Worm (Caenorhabditis elegans) whole organism, mixed stage, embryonic: ENCODE data around the gene btb-5.

ENCODE experiments used
- M03D4.4 ChIP-seq: sonication (generic microtip); optimal IDR thresholded peaks from 2 replicates; lab custom pipeline; 2017; ENCODE audit warnings: mild to moderate bottlenecking, missing genetic modification characterization, missing compliant biosample characterization
- bed-3 ChIP-seq: fragments of 200-800 bp; sonication (Bioruptor generic); optimal IDR thresholded peaks from 3 replicates; lab custom pipeline; 2018; ENCODE audit warnings: mild to moderate bottlenecking, missing genetic modification characterization, moderate library complexity, missing compliant biosample characterization
- blmp-1 ChIP-seq: fragments of 150-350 bp; optimal IDR thresholded peaks from 2 replicates; lab custom pipeline; 2014; ENCODE audit warnings: missing biosample characterization, missing genetic modification characterization
- ceh-39 ChIP-seq: fragments of 150-350 bp; optimal IDR thresholded peaks from 2 replicates; lab custom pipeline; 2014; ENCODE audit warnings: missing biosample characterization, missing genetic modification characterization
- ceh-83 ChIP-seq: fragments of 200-800 bp; sonication (Bioruptor generic); optimal IDR thresholded peaks from 2 replicates; lab custom pipeline; 2018; ENCODE audit warnings: mild to moderate bottlenecking, missing genetic modification characterization, missing compliant biosample characterization
- ces-1 ChIP-seq: fragments of 150-350 bp; optimal IDR thresholded peaks from 2 replicates; lab custom pipeline; 2014; ENCODE audit warnings: missing biosample characterization, missing genetic modification reagents, missing genetic modification characterization
- cnd-1 ChIP-seq: fragments of 200-800 bp; sonication (Bioruptor generic); optimal IDR thresholded peaks from 2 replicates; lab custom pipeline; 2018; ENCODE audit warnings: mild to moderate bottlenecking, missing genetic modification characterization, missing compliant biosample characterization
- drap-1 ChIP-seq: fragments of 200-800 bp; sonication (Bioruptor generic); optimal IDR thresholded peaks from 3 replicates; lab custom pipeline; 2018; ENCODE audit warnings: mild to moderate bottlenecking, missing genetic modification characterization, missing compliant biosample characterization
- elt-1 ChIP-seq: sonication (generic microtip); optimal IDR thresholded peaks from 2 replicates; lab custom pipeline; 2017; ENCODE audit warnings: missing genetic modification characterization, mild to moderate bottlenecking, missing compliant biosample characterization, antibody characterized with exemption, moderate library complexity, borderline replicate concordance; ENCODE audit not compliant: insufficient read depth
- elt-3 ChIP-seq: fragments of 150-350 bp; optimal IDR thresholded peaks from 2 replicates; lab custom pipeline; 2014; ENCODE audit warnings: missing biosample characterization, missing genetic modification characterization
- flh-1 ChIP-seq: fragments of 200-800 bp; sonication (Bioruptor generic); optimal IDR thresholded peaks from 2 replicates; lab custom pipeline; 2018; ENCODE audit warnings: mild to moderate bottlenecking, missing genetic modification characterization, moderate library complexity, missing compliant biosample characterization
- ham-2 ChIP-seq: fragments of 200-800 bp; sonication (Bioruptor generic); optimal IDR thresholded peaks from 2 replicates; lab custom pipeline; 2018; ENCODE audit warnings: mild to moderate bottlenecking, missing genetic modification characterization, missing compliant biosample characterization
- hlh-1 ChIP-seq: fragments of 150-350 bp; optimal IDR thresholded peaks from 2 replicates; lab custom pipeline; 2014; ENCODE audit warnings: missing biosample characterization, missing genetic modification reagents, missing genetic modification characterization
- lin-13 ChIP-seq: fragments of 150-350 bp; optimal IDR thresholded peaks from 2 replicates; lab custom pipeline; 2014; ENCODE audit warnings: missing biosample characterization, missing genetic modification characterization
- lin-32 ChIP-seq: fragments of 200-800 bp; sonication (Bioruptor generic); optimal IDR thresholded peaks from 2 replicates; lab custom pipeline; 2018; ENCODE audit warnings: mild to moderate bottlenecking, missing genetic modification characterization, missing compliant biosample characterization
- lsy-2 ChIP-seq: fragments of 150-350 bp; optimal IDR thresholded peaks from 2 replicates; lab custom pipeline; 2014; ENCODE audit warnings: missing biosample characterization, missing genetic modification characterization
- mab-5 ChIP-seq: fragments of 150-350 bp; optimal IDR thresholded peaks from 2 replicates; lab custom pipeline; 2014; ENCODE audit warnings: missing biosample characterization, missing genetic modification characterization
- mep-1 ChIP-seq: fragments of 150-350 bp; optimal IDR thresholded peaks from 2 replicates; lab custom pipeline; 2017; ENCODE audit warnings: missing biosample characterization, missing genetic modification reagents, missing genetic modification characterization, inconsistent platforms
- mls-2 ChIP-seq: sonication (generic microtip); optimal IDR thresholded peaks from 2 replicates; lab custom pipeline; 2016; ENCODE audit warnings: mild to moderate bottlenecking, missing genetic modification characterization, moderate library complexity, missing compliant biosample characterization
- nhr-12 ChIP-seq: fragments of 150-350 bp; optimal IDR thresholded peaks from 2 replicates; lab custom pipeline; 2014; ENCODE audit warnings: missing biosample characterization, missing genetic modification characterization
- nhr-2 ChIP-seq: fragments of 150-350 bp; optimal IDR thresholded peaks from 2 replicates; lab custom pipeline; 2014; ENCODE audit warnings: missing biosample characterization, missing genetic modification characterization
- nhr-237 ChIP-seq: fragments of 150-350 bp; optimal IDR thresholded peaks from 2 replicates; lab custom pipeline; 2014; ENCODE audit warnings: missing biosample characterization, missing genetic modification characterization
- nhr-28 ChIP-seq: fragments of 150-350 bp; optimal IDR thresholded peaks from 2 replicates; lab custom pipeline; 2014; ENCODE audit warnings: missing biosample characterization, missing genetic modification characterization
- nhr-76 ChIP-seq: sonication (generic microtip); optimal IDR thresholded peaks from 2 replicates; lab custom pipeline; 2017; ENCODE audit warnings: missing biosample characterization, missing genetic modification characterization
- pha-4 ChIP-seq: fragments of 150-350 bp; optimal IDR thresholded peaks from 2 replicates; lab custom pipeline; 2018; ENCODE audit warnings: missing biosample characterization, missing genetic modification reagents, missing genetic modification characterization
- sem-2 ChIP-seq: fragments of 200-800 bp; sonication (Bioruptor generic); optimal IDR thresholded peaks from 2 replicates; lab custom pipeline; 2018; ENCODE audit warnings: mild to moderate bottlenecking, missing genetic modification characterization, missing compliant biosample characterization
- snpc-4 ChIP-seq: fragments of 150-350 bp; optimal IDR thresholded peaks from 2 replicates; lab custom pipeline; 2014; ENCODE audit warnings: missing biosample characterization, missing genetic modification characterization
- sptf-1 ChIP-seq: sonication (generic microtip); optimal IDR thresholded peaks from 2 replicates; lab custom pipeline; 2017; ENCODE audit warnings: mild to moderate bottlenecking, missing genetic modification characterization, moderate library complexity, missing compliant biosample characterization
- tbx-8 ChIP-seq: fragments of 200-800 bp; sonication (Bioruptor generic); optimal IDR thresholded peaks from 2 replicates; lab custom pipeline; 2018; ENCODE audit warnings: mild to moderate bottlenecking, missing genetic modification characterization, moderate library complexity, missing compliant biosample characterization
- unc-120 ChIP-seq: sonication (generic microtip); optimal IDR thresholded peaks from 2 replicates; lab custom pipeline; 2017; ENCODE audit warnings: missing genetic modification characterization, missing compliant biosample characterization; ENCODE audit not compliant: poor library complexity, severe bottlenecking
- unc-39 ChIP-seq: fragments of 150-350 bp; optimal IDR thresholded peaks from 2 replicates; lab custom pipeline; 2014; ENCODE audit warnings: missing biosample characterization, missing genetic modification characterization
- unc-62 ChIP-seq: fragments of 150-350 bp; optimal IDR thresholded peaks from 2 replicates; lab custom pipeline; 2014; ENCODE audit warnings: missing biosample characterization, missing genetic modification reagents, missing genetic modification characterization
- zip-8 ChIP-seq: fragments of 150-350 bp; optimal IDR thresholded peaks from 2 replicates; lab custom pipeline; 2014; ENCODE audit warnings: missing biosample characterization, missing genetic modification characterization
- ztf-11 ChIP-seq: fragments of 150-350 bp; optimal IDR thresholded peaks from 2 replicates; lab custom pipeline; 2014; ENCODE audit warnings: missing biosample characterization, missing genetic modification characterization

The btb-5 gene

DNA sequence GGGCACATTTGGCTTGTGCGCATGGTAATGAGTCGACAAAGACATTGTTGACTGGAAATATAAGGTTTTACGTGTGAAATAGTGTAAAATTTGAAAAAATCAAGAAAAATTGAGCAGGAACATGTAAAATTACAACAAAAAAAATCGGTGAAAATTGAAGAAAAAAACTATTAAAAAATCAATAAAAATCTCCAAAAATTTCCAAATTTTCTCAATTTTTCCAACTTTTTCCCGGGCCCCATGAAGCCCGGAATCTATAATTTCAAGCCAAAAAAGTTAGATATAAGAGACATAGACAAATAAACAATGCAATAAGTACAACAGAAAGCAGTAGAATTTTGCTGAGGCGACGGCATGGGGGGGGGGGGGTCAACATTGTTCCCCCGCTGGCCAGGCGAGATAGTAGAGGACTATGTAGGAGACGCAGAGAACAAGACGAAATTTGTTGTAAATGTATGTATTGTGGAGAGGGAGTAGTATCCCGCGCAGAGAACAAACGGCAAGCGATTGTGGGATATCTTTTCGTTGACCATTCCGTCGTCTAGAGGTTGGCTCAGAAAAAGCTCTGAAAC is 33.9 kb upstream of the btb-5 start, which contains the start of gene pat-4:
TSS of gene pat-4 (minus strand) at position 51 of the 572 bp plus-strand sequence.
- TF ChIP-seq cnd-1 (tag; lab: Kevin White, UChicago) (no peak), ceh-83 (no peak), hlh-1 (tag; lab: Kevin White, UChicago) (no peak), mep-1 (tag; lab: Kevin White, UChicago) (peak; percentile 9), unc-120 (tag; lab: Kevin White, UChicago) (no peak), nhr-12 (tag; lab: Kevin White, UChicago) (no peak), sptf-1 (peak; percentile 45), snpc-4 (no peak), ceh-39 (tag; lab: Kevin White, UChicago) (no peak), sem-2 (no peak), ces-1 (GFP tag; lab: Kevin White, UChicago) (peak; percentile 13), elt-1 (no peak), drap-1 (GFP tag; lab: Kevin White, UChicago) (no peak), unc-39 (tag; lab: Kevin White, UChicago) (no peak), ham-2 (GFP tag; lab: Kevin White, UChicago) (peak; percentile 57), elt-3 (tag; lab: Kevin White, UChicago) (no peak), unc-62 (GFP tag; lab: Kevin White, UChicago) (no peak), bed-3 (no peak), mls-2 (tag; lab: Kevin White, UChicago) (peak; percentile 36), pha-4 (tag; lab: Kevin White, UChicago) (peak; percentile 75), M03D4.4 (tag; lab: Kevin White, UChicago) (no peak)
- TF ChIP-seq, all 35 proteins: peak for 6

ce11 chrIII:92247-92646 is 31.3 kb upstream of the btb-5 start:
- TF ChIP-seq lin-13 (tag; lab: Kevin White, UChicago): no peak
- TF ChIP-seq ceh-39 (tag; lab: Kevin White, UChicago): no peak
- TF ChIP-seq hlh-1 (tag; lab: Kevin White, UChicago): no peak
- TF ChIP-seq nhr-237 (tag; lab: Kevin White, UChicago): no peak
- TF ChIP-seq, all 35 proteins: peak for 0

DNA sequence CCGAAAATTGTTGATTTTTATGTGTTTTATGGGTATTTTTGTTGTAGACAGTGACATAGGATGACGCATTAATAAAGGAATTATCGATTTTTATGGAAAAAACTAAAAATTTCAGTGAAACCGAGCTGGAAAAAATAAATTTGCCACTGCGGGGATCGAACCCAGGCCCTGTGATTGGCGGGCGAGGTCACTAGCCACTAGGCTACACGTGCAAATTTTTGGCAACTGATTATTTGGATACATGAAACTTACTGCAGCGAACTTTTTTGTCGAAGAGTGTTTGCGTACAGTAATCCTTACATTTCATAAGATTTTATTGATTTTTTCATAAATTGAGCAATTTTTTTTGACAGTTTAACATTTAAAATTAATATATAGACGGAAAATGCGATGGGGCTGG is 28.2 kb upstream of the btb-5 start:
- TF ChIP-seq tbx-8 (GFP tag; lab: Kevin White, UChicago) (peak; percentile 48), sem-2 (no peak), M03D4.4 (tag; lab: Kevin White, UChicago) (peak; percentile 51), flh-1 (GFP tag; lab: Kevin White, UChicago) (peak; percentile 9), elt-1 (no peak), mls-2 (tag; lab: Kevin White, UChicago) (peak; percentile 49), unc-39 (tag; lab: Kevin White, UChicago) (no peak), mab-5 (no peak), cnd-1 (tag; lab: Kevin White, UChicago) (peak; percentile 60), sptf-1 (peak; percentile 26), mep-1 (tag; lab: Kevin White, UChicago) (peak; percentile 4), ham-2 (GFP tag; lab: Kevin White, UChicago) (no peak), unc-62 (GFP tag; lab: Kevin White, UChicago) (no peak), ceh-83 (peak; percentile 54)

DNA sequence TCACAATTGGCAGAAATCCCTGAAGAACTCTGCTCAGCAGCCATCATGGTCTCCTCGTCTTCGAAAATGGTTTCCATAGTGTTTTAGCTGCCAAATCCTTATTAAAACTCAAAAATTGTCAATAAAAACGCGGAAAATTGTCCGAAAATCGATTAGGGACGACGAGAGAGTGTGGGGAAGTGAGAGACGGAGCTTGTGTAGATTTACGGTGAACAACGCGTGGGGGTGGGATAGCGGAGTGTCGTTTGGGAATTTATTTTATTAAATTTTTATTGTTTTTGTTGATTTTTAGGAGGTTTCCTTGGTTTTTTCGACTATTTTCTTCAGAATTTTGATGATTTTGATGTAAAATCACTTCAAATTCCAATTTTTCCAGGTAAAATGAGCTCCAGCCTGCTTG is 26.2 kb upstream of the btb-5 start, which contains the start of the genes F54C4.4 and mrpl-40:
TSS of gene F54C4.4 (minus strand) at position 199 of the 400 bp plus-strand sequence.
TSS of gene mrpl-40 (plus strand) at position 377 of the 400 bp plus-strand sequence.
- TF ChIP-seq lin-32 (GFP tag; lab: Kevin White, UChicago) (no peak), M03D4.4 (tag; lab: Kevin White, UChicago) (no peak), pha-4 (tag; lab: Kevin White, UChicago) (peak; percentile 50), lsy-2 (tag; lab: Kevin White, UChicago) (peak; percentile 49), ceh-39 (tag; lab: Kevin White, UChicago) (peak; percentile 79), ces-1 (GFP tag; lab: Kevin White, UChicago) (peak; percentile 81), nhr-237 (tag; lab: Kevin White, UChicago) (peak; percentile 3), lin-13 (tag; lab: Kevin White, UChicago) (peak; percentile 9), mep-1 (tag; lab: Kevin White, UChicago) (peak; percentile 41), zip-8 (tag; lab: Kevin White, UChicago) (no peak)

DNA sequence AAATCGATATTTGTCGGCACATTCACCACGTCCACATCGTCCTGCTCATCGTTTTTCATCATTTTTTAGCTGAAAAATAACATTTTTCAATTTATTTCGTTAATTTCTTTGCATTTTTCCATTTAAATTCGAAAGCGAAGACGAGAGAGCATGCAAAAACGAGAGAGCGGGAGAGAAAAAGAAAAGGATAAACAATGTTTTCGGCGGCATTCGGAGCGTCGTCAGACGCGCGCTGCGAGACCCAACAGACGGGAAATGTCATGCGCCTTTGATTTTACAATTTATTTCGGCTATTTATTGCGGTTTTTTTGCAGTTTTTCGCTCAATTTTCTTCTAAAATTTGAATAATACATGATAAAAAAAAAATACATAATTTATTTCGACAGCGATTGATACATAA is 25.4 kb upstream of the btb-5 start, which contains the start of gene attf-3:
TSS of gene attf-3 (minus strand) at position 69 of the 400 bp plus-strand sequence.
- no peak for TF ChIP-seq lin-32 (GFP tag; lab: Kevin White, UChicago)
- TF ChIP-seq tbx-8 (GFP tag; lab: Kevin White, UChicago): no peak
- peak; percentile 71 for TF ChIP-seq lsy-2 (tag; lab: Kevin White, UChicago)
- no peak for TF ChIP-seq flh-1 (GFP tag; lab: Kevin White, UChicago)
- no peak for TF ChIP-seq elt-1
- peak; percentile 78 for TF ChIP-seq mep-1 (tag; lab: Kevin White, UChicago)
- TF ChIP-seq hlh-1 (tag; lab: Kevin White, UChicago): peak; percentile 13
- TF ChIP-seq lin-13 (tag; lab: Kevin White, UChicago): peak; percentile 56
- no peak for TF ChIP-seq ztf-11 (tag; lab: Kevin White, UChicago)
- TF ChIP-seq blmp-1 (tag; lab: Kevin White, UChicago): no peak
- peak; percentile 68 for TF ChIP-seq nhr-237 (tag; lab: Kevin White, UChicago)
- no peak for TF ChIP-seq snpc-4
- TF ChIP-seq nhr-28: no peak
- peak; percentile 46 for TF ChIP-seq pha-4 (tag; lab: Kevin White, UChicago)
- TF ChIP-seq sem-2: no peak
- no peak for TF ChIP-seq unc-39 (tag; lab: Kevin White, UChicago)
- no peak for TF ChIP-seq sptf-1
- no peak for TF ChIP-seq unc-120 (tag; lab: Kevin White, UChicago)
- TF ChIP-seq ces-1 (GFP tag; lab: Kevin White, UChicago): peak; percentile 61
- TF ChIP-seq nhr-76: no peak
- no peak for TF ChIP-seq elt-3 (tag; lab: Kevin White, UChicago)
- TF ChIP-seq nhr-2 (tag; lab: Kevin White, UChicago): no peak
- TF ChIP-seq zip-8 (tag; lab: Kevin White, UChicago): no peak
- TF ChIP-seq mab-5: no peak
- no peak for TF ChIP-seq drap-1 (GFP tag; lab: Kevin White, UChicago)
- TF ChIP-seq ceh-83: no peak
- TF ChIP-seq ceh-39 (tag; lab: Kevin White, UChicago): peak; percentile 50
